Fruit fly (Drosophila melanogaster) whole organism, prepupa: ENCODE data around the gene Ser12.

Source experiments
- Blimp-1 ChIP-seq: fragments of 200-800 bp; sonication (Bioruptor generic); optimal IDR thresholded peaks from 3 replicates; lab custom pipeline; 2017; ENCODE audit warnings: missing biosample characterization, missing genetic modification characterization, mild to moderate bottlenecking, moderate library complexity, missing genetic modification reagents
- CG10669 ChIP-seq: fragments of 200-800 bp; sonication (Bioruptor generic); optimal IDR thresholded peaks from 3 replicates; lab custom pipeline; 2018; ENCODE audit warnings: missing biosample characterization, mild to moderate bottlenecking, missing genetic modification characterization, moderate library complexity
- CG11902 ChIP-seq: fragments of 200-800 bp; sonication (Bioruptor generic); optimal IDR thresholded peaks from 3 replicates; lab custom pipeline; 2016; ENCODE audit warnings: missing biosample characterization, missing genetic modification characterization
- CG31627 ChIP-seq: fragments of 200-800 bp; sonication (Bioruptor generic); optimal IDR thresholded peaks from 3 replicates; lab custom pipeline; 2016; ENCODE audit warnings: missing biosample characterization, missing genetic modification characterization
- CG32006 ChIP-seq: fragments of 200-800 bp; sonication (Bioruptor generic); optimal IDR thresholded peaks from 3 replicates; lab custom pipeline; 2017; ENCODE audit warnings: missing biosample characterization, mild to moderate bottlenecking, missing genetic modification characterization
- CG6163 ChIP-seq: fragments of 200-800 bp; sonication (Bioruptor generic); IDR thresholded peaks from 3 replicates; pipeline ENCODE4 v1.3.6; 2022; ENCODE audit warnings: missing biosample characterization, missing genetic modification characterization
- Gug ChIP-seq: fragments of 200-800 bp; sonication (Bioruptor generic); IDR thresholded peaks from 2 replicates; pipeline ENCODE4 v1.3.6; 2022; ENCODE audit warnings: missing biosample characterization, missing genetic modification characterization
- Hr39 ChIP-seq: fragments of 200-800 bp; sonication (Bioruptor generic); optimal IDR thresholded peaks from 2 replicates; lab custom pipeline; 2016; ENCODE audit warnings: missing biosample characterization, missing genetic modification characterization
- Hr4 ChIP-seq: fragments of 200-800 bp; sonication (Bioruptor generic); optimal IDR thresholded peaks from 3 replicates; lab custom pipeline; 2016; ENCODE audit warnings: missing biosample characterization, missing genetic modification characterization
- Met ChIP-seq: fragments of 200-800 bp; sonication (Bioruptor generic); optimal IDR thresholded peaks from 3 replicates; lab custom pipeline; 2016; ENCODE audit warnings: missing biosample characterization, missing genetic modification characterization
- OdsH ChIP-seq: fragments of 200-800 bp; sonication (Bioruptor generic); optimal IDR thresholded peaks from 3 replicates; lab custom pipeline; 2016; ENCODE audit warnings: missing biosample characterization, missing genetic modification characterization
- net ChIP-seq: fragments of 200-800 bp; sonication (Bioruptor generic); optimal IDR thresholded peaks from 3 replicates; lab custom pipeline; 2016; ENCODE audit warnings: missing biosample characterization, missing genetic modification characterization
- pdm3 ChIP-seq: fragments of 200-800 bp; sonication (Bioruptor generic); optimal IDR thresholded peaks from 3 replicates; lab custom pipeline; 2016; ENCODE audit warnings: missing biosample characterization, missing genetic modification characterization

dm6 chr2L:2242783-2243182 is 8.3 kb downstream of the Ser12 start:
- TF ChIP-seq Blimp-1 (no peak), Hr4 (GFP tag; lab: Kevin White, UChicago) (no peak), CG6163 (no peak), OdsH (GFP tag; lab: Kevin White, UChicago) (no peak), CG10669 (GFP tag; lab: Kevin White, UChicago) (no peak), Hr39 (GFP tag; lab: Kevin White, UChicago) (no peak), Gug (GFP tag; lab: Robert Waterston, UW) (no peak), CG32006 (GFP tag; lab: Kevin White, UChicago) (no peak), CG31627 (GFP tag; lab: Kevin White, UChicago) (no peak), net (no peak), pdm3 (no peak), Met (GFP tag; lab: Kevin White, UChicago) (no peak), CG11902 (GFP tag; lab: Kevin White, UChicago) (no peak)
